Fruit fly (Drosophila melanogaster): ENCODE data around the gene loco.

loco gene

DNA sequence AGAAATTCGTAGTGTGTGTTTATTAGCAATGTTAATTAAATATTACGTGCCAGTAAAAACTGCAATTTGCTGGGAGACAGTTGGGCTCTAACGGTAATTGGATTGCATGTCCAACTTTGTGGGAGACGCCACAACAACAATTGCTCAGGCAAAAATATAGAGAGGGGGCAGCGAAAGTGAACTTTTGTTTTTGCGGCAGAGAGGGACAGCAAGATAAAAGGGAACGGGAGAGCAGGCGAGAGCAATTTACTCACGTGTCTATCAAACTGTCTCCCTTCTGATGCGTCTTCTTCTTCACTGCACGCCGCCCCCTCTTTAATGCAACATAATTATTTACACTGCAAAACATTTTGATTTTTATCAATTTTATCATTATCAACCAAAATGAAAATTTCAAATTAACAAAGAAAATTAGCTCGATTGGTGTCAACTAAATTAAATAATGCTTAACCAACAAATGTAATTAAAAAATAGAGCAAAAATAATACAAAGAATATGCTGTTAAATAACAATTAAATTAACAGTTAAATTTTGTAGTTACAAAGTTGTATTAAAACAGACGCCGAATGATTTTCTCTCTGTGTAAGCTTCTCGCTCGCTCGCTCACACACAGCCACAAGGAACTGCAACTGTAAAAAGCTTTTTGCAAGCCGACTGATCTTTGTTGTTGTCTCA lies 28.2 kb upstream of the loco start (continued):
- TF ChIP-seq ems (GFP tag; optimal IDR thresholded peaks at IDR 0.05) (peak; percentile 60), CG15696 (tag; optimal IDR thresholded peaks at IDR 0.05) (peak; percentile 91), PHDP (tag; optimal IDR thresholded peaks at IDR 0.05) (peak; percentile 73), CG4360 (GFP tag; IDR thresholded peaks at IDR 0.05) (no peak; the same call in none of the 2 replicates), CG10543 (GFP tag; optimal IDR thresholded peaks at IDR 0.05) (no peak), CG4617 (GFP tag; optimal IDR thresholded peaks at IDR 0.05; ENCODE audit: borderline replicate concordance) (peak; percentile 12), CG33213 (GFP tag; optimal IDR thresholded peaks at IDR 0.05) (no peak), jigr1 (GFP tag; IDR thresholded peaks at IDR 0.05) (peak; percentile 61; the same call in 1 of the 3 replicates), amos (GFP tag; IDR thresholded peaks at IDR 0.05; ENCODE audit: partially characterized antibody) (no peak), zen (tag; optimal IDR thresholded peaks at IDR 0.05) (peak; percentile 89), caup (GFP tag; optimal IDR thresholded peaks at IDR 0.05; ENCODE audit: severe bottlenecking) (peak; percentile 23), CG42726 (GFP tag; IDR thresholded peaks at IDR 0.05; ENCODE audit: partially characterized antibody) (no peak), CG1602 (GFP tag; optimal IDR thresholded peaks at IDR 0.05) (peak; percentile 75), crp (GFP tag; optimal IDR thresholded peaks at IDR 0.05) (peak in 1 of 2 experiments; percentile 39), pzg (GFP tag; optimal IDR thresholded peaks at IDR 0.05) (no peak), bcd (GFP tag; optimal IDR thresholded peaks at IDR 0.05) (peak; percentile 87), Dll (GFP tag; IDR thresholded peaks at IDR 0.05; ENCODE audit: partially characterized antibody) (no peak), CG3995 (GFP tag; optimal IDR thresholded peaks at IDR 0.05) (peak; percentile 7), CG11723 (GFP tag; optimal IDR thresholded peaks at IDR 0.05) (peak; percentile 60), CG31441 (GFP tag; IDR thresholded peaks at IDR 0.05) (peak; percentile 91), ara (GFP tag; IDR thresholded peaks at IDR 0.05) (peak; percentile 75; the same call in 1 of the 2 replicates), Gsc (GFP tag; IDR thresholded peaks at IDR 0.05) (peak; percentile 62), peb (GFP tag; IDR thresholded peaks at IDR 0.05) (peak; percentile 50; the same call in 1 of the 2 replicates), CG34224 (GFP tag; IDR thresholded peaks at IDR 0.05; ENCODE audit: partially characterized antibody) (no peak), CG9797 (GFP tag; optimal IDR thresholded peaks at IDR 0.05) (peak; percentile 6), ase (GFP tag; IDR thresholded peaks at IDR 0.05) (peak; percentile 65; the same call in 1 of the 3 replicates), eyg (GFP tag; optimal IDR thresholded peaks at IDR 0.05) (peak; percentile 32), ro (GFP tag; IDR thresholded peaks at IDR 0.05) (peak; percentile 41; the same call in 1 of the 2 replicates), Bdp1 (GFP tag; optimal IDR thresholded peaks at IDR 0.05) (no peak), CG14710 (tag; optimal IDR thresholded peaks at IDR 0.05) (peak; percentile 95), fd102C (GFP tag; optimal IDR thresholded peaks at IDR 0.05) (no peak), NK7.1 (GFP tag; optimal IDR thresholded peaks at IDR 0.05) (no peak), CG16815 (GFP tag; optimal IDR thresholded peaks at IDR 0.05) (peak; percentile 67), chm (GFP tag; IDR thresholded peaks at IDR 0.05) (0 out of 2 replicates have a peak, but pooled peaks have one; percentile 25), CG18476 (GFP tag; optimal IDR thresholded peaks at IDR 0.05) (peak; percentile 66), CG31224 (GFP tag; IDR thresholded peaks at IDR 0.05) (0 out of 2 replicates have a peak, but pooled peaks have one; percentile 46), CG15073 (GFP tag; optimal IDR thresholded peaks at IDR 0.05) (peak; percentile 33), NfI (GFP tag; optimal IDR thresholded peaks at IDR 0.05) (peak; percentile 37), CG14667 (GFP tag; IDR thresholded peaks at IDR 0.05) (peak; percentile 42; the same call in 1 of the 2 replicates), bigmax (GFP tag; optimal IDR thresholded peaks at IDR 0.05) (no peak), CG4730 (GFP tag; IDR thresholded peaks at IDR 0.05) (peak; percentile 64), dimm (GFP tag; IDR thresholded peaks at IDR 0.05) (peak; percentile 30; the same call in 1 of the 2 replicates), CG30020 (tag; optimal IDR thresholded peaks at IDR 0.05) (peak; percentile 50), CG9932 (GFP tag; IDR thresholded peaks at IDR 0.05) (peak; percentile 20; the same call in 1 of the 2 replicates), CG18619 (GFP tag; optimal IDR thresholded peaks at IDR 0.05) (peak; percentile 69), CkIIα-i1 (GFP tag; IDR thresholded peaks at IDR 0.05) (no peak), jumu (GFP tag; optimal IDR thresholded peaks at IDR 0.05) (peak; percentile 21), dati (GFP tag; IDR thresholded peaks at IDR 0.05) (peak; percentile 44; the same call in 1 of the 2 replicates)
